Fruit fly (Drosophila melanogaster) whole organism, embryonic: ENCODE measurements around the gene arg.

Experiments used
- Antp ChIP-seq: fragments of 200-800 bp; sonication (Bioruptor generic); optimal IDR thresholded peaks from 3 replicates; lab custom pipeline; 2016; ENCODE audit warnings: missing biosample characterization, missing genetic modification characterization
- BEAF-32 ChIP-seq: fragments of 200-800 bp; sonication (Bioruptor generic); optimal IDR thresholded peaks from 3 replicates; lab custom pipeline; 2017; ENCODE audit warnings: missing biosample characterization, missing genetic modification characterization, mild to moderate bottlenecking, moderate library complexity, missing genetic modification reagents
- Bgb ChIP-seq: fragments of 200-800 bp; sonication (Bioruptor generic); IDR thresholded peaks from 2 replicates; pipeline ENCODE4 v1.3.6; 2022; ENCODE audit warnings: missing biosample characterization, missing genetic modification characterization; ENCODE audit not compliant: partially characterized antibody
- Bteb2 ChIP-seq: fragments of 200-800 bp; sonication (Bioruptor generic); optimal IDR thresholded peaks from 2 replicates; lab custom pipeline; 2016; ENCODE audit warnings: missing biosample characterization, missing genetic modification characterization
- CG12155 ChIP-seq: fragments of 200-800 bp; sonication (Bioruptor generic); optimal IDR thresholded peaks from 3 replicates; lab custom pipeline; 2016; ENCODE audit warnings: missing biosample characterization, missing genetic modification characterization
- CG14050 ChIP-seq: fragments of 200-800 bp; sonication (Bioruptor generic); IDR thresholded peaks from 3 replicates; pipeline ENCODE4 v1.3.6; 2022; ENCODE audit warnings: missing biosample characterization, missing genetic modification characterization
- CG14441 ChIP-seq: fragments of 200-800 bp; sonication (Bioruptor generic); IDR thresholded peaks from 2 replicates; pipeline ENCODE4 v1.3.6; 2022; ENCODE audit warnings: missing biosample characterization, missing genetic modification characterization
- CG14860 ChIP-seq: fragments of 200-800 bp; sonication (Bioruptor generic); IDR thresholded peaks from 3 replicates; pipeline ENCODE4 v1.3.6; 2022; ENCODE audit warnings: missing biosample characterization, missing genetic modification characterization; ENCODE audit not compliant: partially characterized antibody
- CG16815 ChIP-seq: fragments of 200-800 bp; sonication (Bioruptor generic); optimal IDR thresholded peaks from 3 replicates; lab custom pipeline; 2017; ENCODE audit warnings: missing biosample characterization, mild to moderate bottlenecking, missing genetic modification characterization
- CG17359 ChIP-seq: fragments of 200-800 bp; sonication (Bioruptor generic); optimal IDR thresholded peaks from 3 replicates; lab custom pipeline; 2018; ENCODE audit warnings: missing biosample characterization, mild to moderate bottlenecking, missing genetic modification characterization, moderate library complexity
- CG17829 ChIP-seq: fragments of 200-800 bp; optimal IDR thresholded peaks from 2 replicates; lab custom pipeline; 2019; ENCODE audit warnings: missing biosample characterization, mild to moderate bottlenecking, missing genetic modification characterization, moderate library complexity
- CG2120 ChIP-seq: fragments of 200-800 bp; sonication (Bioruptor generic); optimal IDR thresholded peaks from 3 replicates; lab custom pipeline; 2016; ENCODE audit warnings: missing biosample characterization, missing genetic modification characterization
- CG3065 ChIP-seq: fragments of 200-800 bp; sonication (Bioruptor generic); optimal IDR thresholded peaks from 2 replicates; lab custom pipeline; 2016; ENCODE audit warnings: missing biosample characterization, missing genetic modification characterization
- CG31224 ChIP-seq: fragments of 200-800 bp; sonication (Bioruptor generic); IDR thresholded peaks from 2 replicates; pipeline ENCODE4 v1.3.6; 2022; ENCODE audit warnings: missing biosample characterization, missing genetic modification characterization
- CG32532 ChIP-seq: fragments of 200-800 bp; sonication (Bioruptor generic); IDR thresholded peaks from 2 replicates; pipeline ENCODE4 v1.3.6; 2022; ENCODE audit warnings: missing biosample characterization, missing genetic modification characterization
- CG34422 ChIP-seq: fragments of 200-800 bp; sonication (Bioruptor generic); IDR thresholded peaks from 3 replicates; pipeline ENCODE4 v1.3.6; 2022; ENCODE audit warnings: missing biosample characterization, missing genetic modification characterization
- CG3847 ChIP-seq: fragments of 200-800 bp; sonication (Bioruptor generic); IDR thresholded peaks from 2 replicates; pipeline ENCODE4 v1.3.6; 2022; ENCODE audit warnings: missing biosample characterization, missing genetic modification characterization
- CG8924 ChIP-seq: fragments of 200-800 bp; optimal IDR thresholded peaks from 3 replicates; lab custom pipeline; 2019; ENCODE audit warnings: missing biosample characterization, mild to moderate bottlenecking, missing genetic modification characterization, moderate library complexity
- CG9932 ChIP-seq: fragments of 200-800 bp; sonication (Bioruptor generic); IDR thresholded peaks from 2 replicates; pipeline ENCODE4 v1.3.6; 2022; ENCODE audit warnings: missing biosample characterization, missing genetic modification characterization
- Dad ChIP-seq: fragments of 200-800 bp; sonication (Bioruptor generic); optimal IDR thresholded peaks from 3 replicates; lab custom pipeline; 2016; ENCODE audit warnings: missing biosample characterization, missing genetic modification characterization
- Dek ChIP-seq: fragments of 200-800 bp; sonication (Bioruptor generic); optimal IDR thresholded peaks from 3 replicates; lab custom pipeline; 2019; ENCODE audit warnings: missing biosample characterization, mild to moderate bottlenecking, missing genetic modification characterization, moderate library complexity
- Dip2 ChIP-seq: fragments of 200-800 bp; sonication (Bioruptor generic); IDR thresholded peaks from 2 replicates; pipeline ENCODE4 v1.3.6; 2022; ENCODE audit warnings: missing biosample characterization, missing genetic modification characterization
- Dll ChIP-seq: fragments of 200-800 bp; sonication (Bioruptor generic); IDR thresholded peaks from 4 replicates; pipeline ENCODE4 v1.3.6; 2022; ENCODE audit warnings: missing biosample characterization, missing genetic modification characterization; ENCODE audit not compliant: partially characterized antibody
- Elba2 ChIP-seq: fragments of 200-800 bp; sonication (Bioruptor generic); optimal IDR thresholded peaks from 3 replicates; lab custom pipeline; 2016; ENCODE audit warnings: missing biosample characterization, missing genetic modification characterization
- Ets65A ChIP-seq: fragments of 200-800 bp; sonication (Bioruptor generic); peaks from one replicate; lab custom pipeline; 2016; ENCODE audit warnings: missing biosample characterization, missing genetic modification characterization
- Fer1 ChIP-seq: fragments of 200-800 bp; sonication (Bioruptor generic); optimal IDR thresholded peaks from 2 replicates; lab custom pipeline; 2017; ENCODE audit warnings: missing biosample characterization, mild to moderate bottlenecking, missing genetic modification characterization
- HmgD ChIP-seq: fragments of 200-800 bp; sonication (Bioruptor generic); optimal IDR thresholded peaks from 3 replicates; lab custom pipeline; 2016; ENCODE audit warnings: missing biosample characterization, missing genetic modification characterization
- MBD-R2 ChIP-seq: fragments of 200-800 bp; sonication (Bioruptor generic); IDR thresholded peaks from 2 replicates; pipeline ENCODE4 v1.3.6; 2022; ENCODE audit warnings: missing biosample characterization, missing genetic modification characterization
- MTF-1 ChIP-seq: fragments of 200-800 bp; sonication (Bioruptor generic); optimal IDR thresholded peaks from 2 replicates; lab custom pipeline; 2018; ENCODE audit warnings: missing biosample characterization, mild to moderate bottlenecking, missing genetic modification characterization, borderline replicate concordance
- Myb ChIP-seq: fragments of 200-800 bp; sonication (Bioruptor generic); optimal IDR thresholded peaks from 2 replicates; lab custom pipeline; 2016; ENCODE audit warnings: missing biosample characterization, missing genetic modification characterization
- NC2β ChIP-seq: fragments of 200-800 bp; sonication (Bioruptor generic); optimal IDR thresholded peaks from 2 replicates; lab custom pipeline; 2016; ENCODE audit warnings: missing biosample characterization, missing genetic modification characterization
- PHDP ChIP-seq: fragments of 200-800 bp; sonication (Bioruptor generic); optimal IDR thresholded peaks from 3 replicates; lab custom pipeline; 2018; ENCODE audit warnings: missing biosample characterization, mild to moderate bottlenecking, missing genetic modification characterization, moderate library complexity
- Ssrp ChIP-seq: fragments of 200-800 bp; sonication (Bioruptor generic); optimal IDR thresholded peaks from 2 replicates; lab custom pipeline; 2018; ENCODE audit warnings: missing biosample characterization, mild to moderate bottlenecking, missing genetic modification characterization, moderate library complexity
- ase ChIP-seq: fragments of 200-800 bp; sonication (Bioruptor generic); IDR thresholded peaks from 3 replicates; pipeline ENCODE4 v1.3.6; 2022; ENCODE audit warnings: missing biosample characterization, missing genetic modification characterization
- ash1 ChIP-seq: fragments of 200-800 bp; sonication (Bioruptor generic); optimal IDR thresholded peaks from 2 replicates; lab custom pipeline; 2018; ENCODE audit warnings: missing biosample characterization, mild to moderate bottlenecking, missing genetic modification characterization
- ato ChIP-seq: fragments of 200-800 bp; sonication (Bioruptor generic); IDR thresholded peaks from 2 replicates; pipeline ENCODE4 v1.3.6; 2022; ENCODE audit warnings: missing biosample characterization, missing genetic modification characterization; ENCODE audit not compliant: partially characterized antibody
- chinmo ChIP-seq: fragments of 200-800 bp; sonication (Bioruptor generic); IDR thresholded peaks from 4 replicates; pipeline ENCODE4 v1.3.6; 2022; ENCODE audit warnings: missing biosample characterization, missing genetic modification characterization; ENCODE audit not compliant: partially characterized antibody
- ewg ChIP-seq: fragments of 200-800 bp; sonication (Bioruptor generic); optimal IDR thresholded peaks from 3 replicates; lab custom pipeline; 2017; ENCODE audit warnings: mild to moderate bottlenecking, missing biosample characterization, missing genetic modification reagents, missing genetic modification characterization
- eyg ChIP-seq: fragments of 200-800 bp; sonication (Bioruptor generic); optimal IDR thresholded peaks from 3 replicates; lab custom pipeline; 2016; ENCODE audit warnings: missing biosample characterization, missing genetic modification characterization
- gfzf ChIP-seq: fragments of 200-800 bp; sonication (Bioruptor generic); optimal IDR thresholded peaks from 2 replicates; lab custom pipeline; 2016; ENCODE audit warnings: missing biosample characterization, mild to moderate bottlenecking, missing genetic modification characterization, moderate library complexity
- grau ChIP-seq: fragments of 200-800 bp; optimal IDR thresholded peaks from 3 replicates; lab custom pipeline; 2019; ENCODE audit warnings: missing biosample characterization, mild to moderate bottlenecking, missing genetic modification characterization, moderate library complexity
- hbn ChIP-seq: fragments of 200-800 bp; sonication (Bioruptor generic); IDR thresholded peaks from 2 replicates; pipeline ENCODE4 v1.3.6; 2022; ENCODE audit warnings: missing biosample characterization, missing genetic modification characterization; ENCODE audit not compliant: partially characterized antibody
- inv ChIP-seq: fragments of 200-800 bp; sonication (Bioruptor generic); IDR thresholded peaks from 2 replicates; pipeline ENCODE4 v1.3.6; 2022; ENCODE audit warnings: missing biosample characterization, missing genetic modification characterization; ENCODE audit not compliant: partially characterized antibody
- sens ChIP-seq: fragments of 200-800 bp; sonication (Bioruptor generic); peaks from one replicate; lab custom pipeline; 2016; ENCODE audit warnings: missing biosample characterization, missing genetic modification characterization
- slp2 ChIP-seq: fragments of 200-800 bp; sonication (Bioruptor generic); optimal IDR thresholded peaks from 2 replicates; lab custom pipeline; 2016; ENCODE audit warnings: missing biosample characterization, missing genetic modification characterization
- stwl ChIP-seq: fragments of 200-800 bp; sonication (Bioruptor generic); optimal IDR thresholded peaks from 3 replicates; lab custom pipeline; 2018; ENCODE audit warnings: missing biosample characterization, mild to moderate bottlenecking, missing genetic modification characterization, moderate library complexity
- trh ChIP-seq: fragments of 200-800 bp; sonication (Bioruptor generic); optimal IDR thresholded peaks from 2 replicates; lab custom pipeline; 2016; ENCODE audit warnings: missing biosample characterization, missing genetic modification characterization
- vvl ChIP-seq: fragments of 200-800 bp; sonication (Bioruptor generic); IDR thresholded peaks from 2 replicates; pipeline ENCODE4 v1.3.6; 2022; ENCODE audit warnings: missing biosample characterization, missing genetic modification characterization

arg gene

dm6 chrX:476230-477143 is 32.7 kb upstream of the arg start, which contains the start of the genes ebo and CG13373 (continued):
- TF ChIP-seq Dek: peak; percentile 15
- TF ChIP-seq Dll (GFP tag; lab: Robert Waterston, UW): peak; percentile 69; the same call in 3 of the 4 replicates
- no peak for TF ChIP-seq Bteb2
- no peak for TF ChIP-seq NC2β (GFP tag; lab: Kevin White, UChicago)
- TF ChIP-seq Myb: peak; percentile 11
- TF ChIP-seq MTF-1 (GFP tag; lab: Kevin White, UChicago): no peak
- TF ChIP-seq hbn (GFP tag; lab: Robert Waterston, UW): peak; percentile 62
- peak; percentile 19; the same call in 2 of the 3 replicates for TF ChIP-seq CG14860 (GFP tag; lab: Robert Waterston, UW)
- no peak for TF ChIP-seq trh
- peak; percentile 30; the same call in 1 of the 2 replicates for TF ChIP-seq MBD-R2 (GFP tag; lab: Robert Waterston, UW)
- no peak; the same call in 1 of the 2 replicates for TF ChIP-seq CG32532 (GFP tag; lab: Robert Waterston, UW)
- peak; percentile 28; the same call in 1 of the 2 replicates for TF ChIP-seq vvl (GFP tag; lab: Robert Waterston, UW)
- TF ChIP-seq Dip2 (GFP tag; lab: Robert Waterston, UW): no peak
- peak; percentile 39 for TF ChIP-seq Elba2 (GFP tag; lab: Kevin White, UChicago)
- no peak for TF ChIP-seq CG31224 (GFP tag; lab: Robert Waterston, UW)
- peak; percentile 43 for TF ChIP-seq CG2120 (GFP tag; lab: Kevin White, UChicago)
- peak; percentile 12 for TF ChIP-seq Antp (GFP tag; lab: Kevin White, UChicago)
- TF ChIP-seq grau: peak; percentile 58
- TF ChIP-seq CG3847: peak; percentile 51
- TF ChIP-seq gfzf (GFP tag; lab: Kevin White, UChicago): peak; percentile 49
- TF ChIP-seq CG9932 (GFP tag; lab: Robert Waterston, UW): peak; percentile 72
- TF ChIP-seq Ssrp (tag; lab: Kevin White, UChicago): peak; percentile 34
- peak; percentile 91 for TF ChIP-seq Ets65A (GFP tag; lab: Kevin White, UChicago)
- TF ChIP-seq stwl (tag; lab: Kevin White, UChicago): peak; percentile 1
- TF ChIP-seq Bgb: peak; percentile 49
- TF ChIP-seq Dad: no peak
- TF ChIP-seq CG3065 (GFP tag; lab: Kevin White, UChicago): no peak
- peak; percentile 50; the same call in 1 of the 3 replicates for TF ChIP-seq CG34422
- peak; percentile 26; the same call in 1 of the 2 replicates for TF ChIP-seq CG14441 (GFP tag; lab: Robert Waterston, UW)
- peak; percentile 44 for TF ChIP-seq CG17359
- peak; percentile 69 for TF ChIP-seq BEAF-32 (GFP tag; lab: Kevin White, UChicago)
- peak; percentile 4 for TF ChIP-seq ewg (GFP tag; lab: Kevin White, UChicago)
- peak; percentile 42 for TF ChIP-seq CG17829 (tag; lab: Kevin White, UChicago)
- TF ChIP-seq sens: peak; percentile 69
- peak; percentile 16; the same call in 1 of the 2 replicates for TF ChIP-seq ato (GFP tag; lab: Robert Waterston, UW)
- peak; percentile 39 for TF ChIP-seq CG8924 (tag; lab: Kevin White, UChicago)
- no peak for TF ChIP-seq CG16815 (GFP tag; lab: Kevin White, UChicago)
- TF ChIP-seq Fer1 (GFP tag; lab: Kevin White, UChicago): peak; percentile 19
- TF ChIP-seq ash1 (GFP tag; lab: Kevin White, UChicago): no peak
- no peak for TF ChIP-seq slp2
- TF ChIP-seq eyg (GFP tag; lab: Kevin White, UChicago): no peak
- TF ChIP-seq inv (GFP tag; lab: Robert Waterston, UW): peak; percentile 49; the same call in 1 of the 2 replicates
- peak; percentile 47 for TF ChIP-seq PHDP
- 0 out of 4 replicates have a peak, but pooled peaks have one; percentile 29 for TF ChIP-seq chinmo (GFP tag; lab: Robert Waterston, UW)
- peak; percentile 15; the same call in 1 of the 3 replicates for TF ChIP-seq CG14050 (GFP tag; lab: Robert Waterston, UW)
- TF ChIP-seq ase (GFP tag; lab: Robert Waterston, UW): peak; percentile 78
- TF ChIP-seq HmgD (GFP tag; lab: Kevin White, UChicago): no peak
- TF ChIP-seq CG12155: peak; percentile 3
